Fruit fly (Drosophila melanogaster) S2 (cell line): Measurements from ENCODE around the gene Tsp97E.

Experiments
- CG8478 ChIP-seq: fragments of >200 bp; optimal IDR thresholded peaks from 2 replicates; lab custom pipeline; 2018
- CTCF ChIP-seq, 2 experiments: fragments of >200 bp; optimal IDR thresholded peaks; 2 replicates each; lab custom pipeline; 2018

DNA sequence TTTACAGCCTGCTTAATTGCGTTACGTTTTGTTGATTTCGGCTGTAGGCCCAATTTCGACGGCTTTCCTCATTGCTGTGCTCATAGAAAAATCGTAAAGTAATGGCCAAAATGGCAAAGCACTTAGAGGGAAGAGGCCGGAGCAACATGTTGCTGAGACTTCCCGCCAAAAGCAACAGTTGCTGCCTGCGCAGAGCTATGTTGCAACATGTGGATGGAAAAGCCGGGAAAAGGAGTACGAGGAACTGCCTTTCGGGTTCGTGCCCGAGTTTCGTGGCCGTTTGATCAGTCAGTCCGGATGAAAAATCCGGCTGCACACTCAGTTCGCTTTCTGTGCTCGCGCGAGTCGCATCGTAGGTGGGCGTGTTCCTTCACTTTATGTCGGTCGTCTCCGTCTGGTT is 32.0 kb upstream of the Tsp97E start, which contains the start of gene RYa-R:
- TF ChIP-seq CG8478: no peak
- TF ChIP-seq CTCF (optimal IDR thresholded peaks at IDR 0.05; lab: Kevin White, UChicago): no peak
